Fruit fly (Drosophila melanogaster): ENCODE measurements around the gene CG11050.

The CG11050 gene

dm6 chr2L:6601018-6601505 lies 9.7 kb upstream of the CG11050 start, which contains the start of gene Dpp10 (continued):
- peak; percentile 95 for TF ChIP-seq stc (GFP tag; IDR thresholded peaks at IDR 0.05)
- peak; percentile 95 for TF ChIP-seq gro (GFP tag; optimal IDR thresholded peaks at IDR 0.05)
- TF ChIP-seq otp (GFP tag; IDR thresholded peaks at IDR 0.05) = peak; percentile 71; the same call in 2 of the 3 replicates
- TF ChIP-seq HHEX (GFP tag; optimal IDR thresholded peaks at IDR 0.05) = peak; percentile 93
- peak; percentile 78 for TF ChIP-seq nmo (GFP tag; optimal IDR thresholded peaks at IDR 0.05)
- peak; percentile 62 for TF ChIP-seq Six4 (GFP tag; optimal IDR thresholded peaks at IDR 0.05)
- peak in 1 of 2 experiments; percentile 57 for TF ChIP-seq crp (GFP tag; optimal IDR thresholded peaks at IDR 0.05)
- peak; percentile 68 for TF ChIP-seq CG7928 (GFP tag; optimal IDR thresholded peaks at IDR 0.05)
- peak; percentile 70 for TF ChIP-seq CG8281 (tag; optimal IDR thresholded peaks at IDR 0.05)
- no peak for TF ChIP-seq lbe (GFP tag; optimal IDR thresholded peaks at IDR 0.05)
- peak; percentile 85 for TF ChIP-seq scrt (GFP tag; optimal IDR thresholded peaks at IDR 0.05)
- no peak for TF ChIP-seq Opbp (GFP tag; IDR thresholded peaks at IDR 0.05; ENCODE audit: partially characterized antibody)
- peak; percentile 92 for TF ChIP-seq CG4404 (GFP tag; IDR thresholded peaks at IDR 0.05)
- TF ChIP-seq CG5180 (GFP tag; optimal IDR thresholded peaks at IDR 0.05) = peak; percentile 74
- peak; percentile 68 for TF ChIP-seq CG15696 (tag; optimal IDR thresholded peaks at IDR 0.05)
- TF ChIP-seq croc (GFP tag; conservative IDR thresholded peaks at IDR 0.05) = peak; percentile 82; the same call in 2 of the 3 replicates
- TF ChIP-seq HmgD (GFP tag; optimal IDR thresholded peaks at IDR 0.05) = peak; percentile 25
- peak; percentile 91 for TF ChIP-seq sug (tag; optimal IDR thresholded peaks at IDR 0.05)
- peak; percentile 87 for TF ChIP-seq Doc2 (GFP tag; IDR thresholded peaks at IDR 0.05)
- TF ChIP-seq Hmr (GFP tag; optimal IDR thresholded peaks at IDR 0.05) = peak; percentile 97
- no peak for TF ChIP-seq CG8478 (optimal IDR thresholded peaks at IDR 0.05)
- TF ChIP-seq Trl (optimal IDR thresholded peaks at IDR 0.05) = peak; percentile 44 to 76
- peak; percentile 69 for TF ChIP-seq Trl (GFP tag; optimal IDR thresholded peaks at IDR 0.05)
- TF ChIP-seq zf30C (GFP tag; optimal IDR thresholded peaks at IDR 0.05) = peak; percentile 65
- peak; percentile 77; the same call in 1 of the 2 replicates for TF ChIP-seq CG8765 (GFP tag; IDR thresholded peaks at IDR 0.05)
- TF ChIP-seq CG3726 (GFP tag; IDR thresholded peaks at IDR 0.05) = peak; percentile 86
- TF ChIP-seq CG34422 (GFP tag; IDR thresholded peaks at IDR 0.05) = peak; percentile 95
- TF ChIP-seq hth (optimal IDR thresholded peaks at IDR 0.05) = no peak
- peak; percentile 37 for TF ChIP-seq pum (GFP tag; optimal IDR thresholded peaks at IDR 0.05)
- peak; percentile 85 for TF ChIP-seq CG12071 (GFP tag; optimal IDR thresholded peaks at IDR 0.05)
- peak; percentile 84 for TF ChIP-seq tup (GFP tag; optimal IDR thresholded peaks at IDR 0.05)
- TF ChIP-seq CG10366 (GFP tag; IDR thresholded peaks at IDR 0.05) = peak; percentile 94
- peak; percentile 1 for TF ChIP-seq ash1 (GFP tag; optimal IDR thresholded peaks at IDR 0.05)
- peak; percentile 91 for TF ChIP-seq Bteb2 (GFP tag; optimal IDR thresholded peaks at IDR 0.05)
- TF ChIP-seq CG17912 (GFP tag; optimal IDR thresholded peaks at IDR 0.05) = peak; percentile 4
- no peak for TF ChIP-seq CG8359 (GFP tag; optimal IDR thresholded peaks at IDR 0.05; ENCODE audit: borderline replicate concordance)
- TF ChIP-seq wdn (GFP tag; IDR thresholded peaks at IDR 0.05) = peak; percentile 96
- TF ChIP-seq CG17829 (tag; optimal IDR thresholded peaks at IDR 0.05) = peak; percentile 75
- peak; percentile 73 for TF ChIP-seq CG2712 (tag; optimal IDR thresholded peaks at IDR 0.05)
- peak; percentile 71 for TF ChIP-seq CG8089 (GFP tag; optimal IDR thresholded peaks at IDR 0.05)
- no peak for TF ChIP-seq CG33557 (GFP tag; optimal IDR thresholded peaks at IDR 0.05)
- TF ChIP-seq Awh (GFP tag; IDR thresholded peaks at IDR 0.05) = peak; percentile 91
- TF ChIP-seq Doc3 (GFP tag; IDR thresholded peaks at IDR 0.05; ENCODE audit: partially characterized antibody) = no peak
- peak; percentile 88 for TF ChIP-seq ase (GFP tag; IDR thresholded peaks at IDR 0.05)
- no peak for TF ChIP-seq Spps (tag; optimal IDR thresholded peaks at IDR 0.05)
- peak; percentile 75 for TF ChIP-seq phol (tag; optimal IDR thresholded peaks at IDR 0.05)
- TF ChIP-seq ara (GFP tag; IDR thresholded peaks at IDR 0.05) = peak; percentile 77
- TF ChIP-seq CG42726 (GFP tag; IDR thresholded peaks at IDR 0.05; ENCODE audit: partially characterized antibody) = no peak
- 0 out of 2 replicates have a peak, but pooled peaks have one; percentile 15 for TF ChIP-seq bbx (GFP tag; IDR thresholded peaks at IDR 0.05; ENCODE audit: partially characterized antibody)
- TF ChIP-seq tio (GFP tag; optimal IDR thresholded peaks at IDR 0.05) = peak; percentile 86

Data from whole organism, embryonic.